Worm (Caenorhabditis elegans) whole organism, L3 larva: ENCODE measurements around the gene Y39D8A.1.

Experiments
- R02D3.7 ChIP-seq: fragments of 150-350 bp; optimal IDR thresholded peaks from 2 replicates; lab custom pipeline; 2014; ENCODE audit warnings: missing biosample characterization, missing genetic modification characterization
- ceh-28 ChIP-seq: fragments of 150-350 bp; optimal IDR thresholded peaks from 2 replicates; lab custom pipeline; 2014; ENCODE audit warnings: missing biosample characterization, missing genetic modification reagents, missing genetic modification characterization
- egl-27 ChIP-seq: sonication (generic microtip); optimal IDR thresholded peaks from 4 replicates; lab custom pipeline; 2017; ENCODE audit warnings: missing biosample characterization, missing genetic modification reagents, missing genetic modification characterization
- elt-2 ChIP-seq: sonication (generic microtip); optimal IDR thresholded peaks from 2 replicates; lab custom pipeline; 2016; ENCODE audit warnings: missing genetic modification reagents, mild to moderate bottlenecking, missing genetic modification characterization, missing compliant biosample characterization
- hmg-11 ChIP-seq: sonication (generic microtip); optimal IDR thresholded peaks from 2 replicates; lab custom pipeline; 2016; ENCODE audit warnings: missing genetic modification characterization, missing compliant biosample characterization
- nhr-12 ChIP-seq: fragments of 150-350 bp; optimal IDR thresholded peaks from 2 replicates; lab custom pipeline; 2014; ENCODE audit warnings: missing biosample characterization, missing genetic modification characterization
- tbx-2 ChIP-seq: sonication (generic microtip); optimal IDR thresholded peaks from 2 replicates; lab custom pipeline; 2016; ENCODE audit warnings: mild to moderate bottlenecking, missing genetic modification characterization, missing compliant biosample characterization
- unc-39 ChIP-seq: sonication (generic microtip); optimal IDR thresholded peaks from 4 replicates; lab custom pipeline; 2017; ENCODE audit warnings: missing biosample characterization, missing genetic modification characterization
- ztf-4 ChIP-seq: fragments of 150-350 bp; optimal IDR thresholded peaks from 2 replicates; lab custom pipeline; 2014; ENCODE audit warnings: missing biosample characterization, missing genetic modification characterization

- TF ChIP-seq nhr-12 (no peak), egl-27 (tag; lab: Kevin White, UChicago) (no peak), ztf-4 (tag; lab: Kevin White, UChicago) (no peak), R02D3.7 (tag; lab: Kevin White, UChicago) (no peak), unc-39 (no peak), ceh-28 (no peak), hmg-11 (tag; lab: Kevin White, UChicago) (no peak), tbx-2 (no peak), elt-2 (no peak)
Observed at ce11 chrV:453569-453968, 35.0 kb downstream of the Y39D8A.1 start, which contains the start of gene nhr-98.
